Worm (Caenorhabditis elegans) whole organism, late embryonic: Measurements from ENCODE around the gene plc-2.
"Not testable (repeated sequence)": the region's sequence is repeated elsewhere in the genome, so short reads cannot be mapped to it uniquely, and the experiment has no call there.

Experiments
- C08G9.2 ChIP-seq: sonication (generic microtip); optimal IDR thresholded peaks from 2 replicates; lab custom pipeline; 2016; ENCODE audit warnings: mild to moderate bottlenecking, missing genetic modification characterization, moderate library complexity, missing compliant biosample characterization
- C38D4.7 ChIP-seq: fragments of 200-800 bp; sonication (Bioruptor generic); optimal IDR thresholded peaks from 2 replicates; lab custom pipeline; 2018; ENCODE audit warnings: mild to moderate bottlenecking, missing genetic modification characterization, moderate library complexity, missing compliant biosample characterization
- F13H6.1 ChIP-seq: sonication (generic microtip); optimal IDR thresholded peaks from 2 replicates; lab custom pipeline; 2016; ENCODE audit warnings: missing genetic modification characterization, missing compliant biosample characterization
- K02D7.2 ChIP-seq: sonication (generic microtip); optimal IDR thresholded peaks from 2 replicates; lab custom pipeline; 2017; ENCODE audit warnings: mild to moderate bottlenecking, missing genetic modification characterization, missing compliant biosample characterization
- T23F11.4 ChIP-seq: fragments of 200-800 bp; sonication (Bioruptor generic); optimal IDR thresholded peaks from 2 replicates; lab custom pipeline; 2018; ENCODE audit warnings: mild to moderate bottlenecking, missing genetic modification characterization, missing compliant biosample characterization
- Y22D7AL.16 ChIP-seq: sonication (generic microtip); optimal IDR thresholded peaks from 2 replicates; lab custom pipeline; 2016; ENCODE audit warnings: missing genetic modification characterization, missing compliant biosample characterization
- ahr-1 ChIP-seq: sonication (generic microtip); optimal IDR thresholded peaks from 2 replicates; lab custom pipeline; 2016; ENCODE audit warnings: missing genetic modification characterization, missing compliant biosample characterization
- ama-1 ChIP-seq: fragments of 150-350 bp; optimal IDR thresholded peaks from 2 replicates; lab custom pipeline; 2014
- ceh-24 ChIP-seq: sonication (generic microtip); optimal IDR thresholded peaks from 2 replicates; lab custom pipeline; 2016; ENCODE audit warnings: mild to moderate bottlenecking, missing genetic modification characterization, missing compliant biosample characterization
- ceh-30 ChIP-seq: fragments of 150-350 bp; optimal IDR thresholded peaks from 2 replicates; lab custom pipeline; 2014; ENCODE audit warnings: missing biosample characterization, missing genetic modification characterization
- ceh-31 ChIP-seq: sonication (generic microtip); optimal IDR thresholded peaks from 2 replicates; lab custom pipeline; 2016; ENCODE audit warnings: missing genetic modification characterization, missing compliant biosample characterization
- ceh-45 ChIP-seq: fragments of 200-800 bp; sonication (Bioruptor generic); IDR thresholded peaks from 2 replicates; pipeline ENCODE4 v1.3.6; 2022; ENCODE audit warnings: missing genetic modification reagents, missing genetic modification characterization, missing compliant biosample characterization
- dmd-4 ChIP-seq: sonication (generic microtip); optimal IDR thresholded peaks from 2 replicates; lab custom pipeline; 2016; ENCODE audit warnings: borderline replicate concordance, missing genetic modification characterization, missing compliant biosample characterization
- elt-2 ChIP-seq: sonication (generic microtip); optimal IDR thresholded peaks from 2 replicates; lab custom pipeline; 2016; ENCODE audit warnings: missing genetic modification reagents, missing genetic modification characterization, missing compliant biosample characterization
- fax-1 ChIP-seq: sonication (generic microtip); optimal IDR thresholded peaks from 2 replicates; lab custom pipeline; 2016; ENCODE audit warnings: missing genotype, missing genetic modification characterization, missing compliant biosample characterization
- fkh-6 ChIP-seq: sonication (generic microtip); optimal IDR thresholded peaks from 2 replicates; lab custom pipeline; 2016; ENCODE audit warnings: missing genetic modification characterization, missing compliant biosample characterization
- gmeb-2 ChIP-seq: sonication (generic microtip); optimal IDR thresholded peaks from 2 replicates; lab custom pipeline; 2016; ENCODE audit warnings: missing genetic modification characterization, inconsistent platforms, missing compliant biosample characterization
- hlh-13 ChIP-seq: fragments of 200-800 bp; sonication (Bioruptor generic); optimal IDR thresholded peaks from 2 replicates; lab custom pipeline; 2018; ENCODE audit warnings: mild to moderate bottlenecking, missing genetic modification characterization, missing compliant biosample characterization
- hlh-15 ChIP-seq: sonication (generic microtip); optimal IDR thresholded peaks from 2 replicates; lab custom pipeline; 2016; ENCODE audit warnings: missing genetic modification characterization, missing compliant biosample characterization
- hlh-30 ChIP-seq: sonication (generic microtip); optimal IDR thresholded peaks from 2 replicates; lab custom pipeline; 2017; ENCODE audit warnings: antibody characterized with exemption, missing genetic modification characterization, missing compliant biosample characterization; ENCODE audit not compliant: insufficient read depth
- hlh-6 ChIP-seq: sonication (generic microtip); optimal IDR thresholded peaks from 2 replicates; lab custom pipeline; 2016; ENCODE audit warnings: missing genotype, missing genetic modification characterization, missing compliant biosample characterization
- lim-6 ChIP-seq: sonication (generic microtip); optimal IDR thresholded peaks from 2 replicates; lab custom pipeline; 2016; ENCODE audit warnings: missing genetic modification characterization, missing compliant biosample characterization
- nhr-11 ChIP-seq: fragments of 150-350 bp; optimal IDR thresholded peaks from 2 replicates; lab custom pipeline; 2014; ENCODE audit warnings: missing biosample characterization, missing genetic modification characterization
- npax-4 ChIP-seq: sonication (generic microtip); optimal IDR thresholded peaks from 2 replicates; lab custom pipeline; 2016; ENCODE audit warnings: missing genetic modification characterization, missing compliant biosample characterization
- pha-4 ChIP-seq: fragments of 150-350 bp; optimal IDR thresholded peaks from 2 replicates; lab custom pipeline; 2018; ENCODE audit warnings: missing biosample characterization, missing genetic modification reagents, missing genetic modification characterization
- pros-1 ChIP-seq: fragments of 150-350 bp; optimal IDR thresholded peaks from 2 replicates; lab custom pipeline; 2014; ENCODE audit warnings: missing biosample characterization, missing genetic modification reagents, missing genetic modification characterization
- ref-2 ChIP-seq: sonication (generic microtip); optimal IDR thresholded peaks from 2 replicates; lab custom pipeline; 2016; ENCODE audit warnings: missing genetic modification characterization, missing compliant biosample characterization
- sdc-2 ChIP-seq: sonication (generic microtip); optimal IDR thresholded peaks from 2 replicates; lab custom pipeline; 2016; ENCODE audit warnings: missing genotype, missing genetic modification characterization, missing compliant biosample characterization
- sox-4 ChIP-seq: sonication (generic microtip); optimal IDR thresholded peaks from 2 replicates; lab custom pipeline; 2017; ENCODE audit warnings: mild to moderate bottlenecking, missing genetic modification characterization, inconsistent platforms, missing compliant biosample characterization
- syd-9 ChIP-seq: sonication (generic microtip); optimal IDR thresholded peaks from 2 replicates; lab custom pipeline; 2016; ENCODE audit warnings: mild to moderate bottlenecking, missing genetic modification characterization, moderate library complexity, missing compliant biosample characterization
- unc-3 ChIP-seq, 2 experiments: fragments of 200-800 bp in 1 of 2; sonication (Bioruptor generic) in 1 of 2; sonication (generic microtip) in 1 of 2; conservative IDR thresholded peaks in 1 of 2; optimal IDR thresholded peaks in 1 of 2; 2 replicates each; pipeline versions ENCODE4 v1.3.6 to Lab custom; 2016 to 2022; ENCODE audit warnings: missing compliant biosample characterization in 2 of 2, missing genetic modification characterization in 2 of 2, missing genetic modification reagents in 1 of 2
- zip-5 ChIP-seq: sonication (generic microtip); optimal IDR thresholded peaks from 2 replicates; lab custom pipeline; 2016; ENCODE audit warnings: missing genetic modification characterization, missing compliant biosample characterization

The plc-2 gene

ce11 chrV:15199768-15200167 is 7.4 kb downstream of the plc-2 start, which contains the start of gene Y75B12B.10:
Y75B12B.10 (plus strand) TSS chrV:15200068.
- TF ChIP-seq F13H6.1 (tag; lab: Kevin White, UChicago) (no peak), hlh-15 (tag; lab: Kevin White, UChicago) (no peak), lim-6 (tag; lab: Kevin White, UChicago) (no peak), zip-5 (tag; lab: Kevin White, UChicago) (no peak), pha-4 (tag; lab: Kevin White, UChicago) (no peak), ceh-24 (no peak), T23F11.4 (GFP tag; lab: Kevin White, UChicago) (no peak), Y22D7AL.16 (no peak), hlh-30 (tag; lab: Kevin White, UChicago) (no peak), unc-3 (GFP tag; conservative IDR thresholded peaks at IDR 0.05; lab: Robert Waterston, UW) (no peak), unc-3 (tag; optimal IDR thresholded peaks at IDR 0.05; lab: Kevin White, UChicago) (no peak), fax-1 (tag; lab: Kevin White, UChicago) (no peak), sox-4 (tag; lab: Kevin White, UChicago) (no peak), ceh-31 (tag; lab: Kevin White, UChicago) (no peak), hlh-13 (GFP tag; lab: Kevin White, UChicago) (no peak), K02D7.2 (no peak), C08G9.2 (tag; lab: Kevin White, UChicago) (no peak), hlh-6 (tag; lab: Kevin White, UChicago) (no peak), nhr-11 (tag; lab: Kevin White, UChicago) (no peak), dmd-4 (tag; lab: Kevin White, UChicago) (no peak)

ce11 chrV:15207681-15208080 is 15.3 kb downstream of the plc-2 start, which contains the start of gene C41G6.12:
C41G6.12 (minus strand) TSS chrV:15207781.
- not testable (repeated sequence) for TF ChIP-seq hlh-13 (GFP tag; lab: Kevin White, UChicago); ceh-31 (tag; lab: Kevin White, UChicago); ahr-1 (tag; lab: Kevin White, UChicago)

- not testable (repeated sequence) for TF ChIP-seq ceh-24; C38D4.7 (GFP tag; lab: Kevin White, UChicago); ceh-45 (GFP tag; lab: Robert Waterston, UW)
These were observed 19.5 kb downstream of the plc-2 start, which contains the start of gene sri-24 for ce11 chrV:15211869-15212268. sri-24 (plus strand) TSS chrV:15212169.

ce11 chrV:15215175-15215574 is 22.8 kb downstream of the plc-2 start, which contains the start of gene sri-26:
sri-26 (plus strand) TSS chrV:15215475.
- not testable (repeated sequence) for TF ChIP-seq gmeb-2 (tag; lab: Kevin White, UChicago); ama-1 (lab: Kevin White, UChicago); npax-4 (tag; lab: Kevin White, UChicago)

ce11 chrV:15216705-15217104 is 24.3 kb downstream of the plc-2 start, which contains the start of gene sri-25:
sri-25 (plus strand) TSS chrV:15217005.
- TF ChIP-seq K02D7.2 (no peak), syd-9 (tag; lab: Kevin White, UChicago) (no peak), F13H6.1 (tag; lab: Kevin White, UChicago) (no peak), ama-1 (lab: Kevin White, UChicago) (no peak), T23F11.4 (GFP tag; lab: Kevin White, UChicago) (no peak), Y22D7AL.16 (no peak), hlh-13 (GFP tag; lab: Kevin White, UChicago) (no peak), ref-2 (no peak), pros-1 (tag; lab: Kevin White, UChicago) (no peak), npax-4 (tag; lab: Kevin White, UChicago) (no peak), elt-2 (tag; lab: Kevin White, UChicago) (no peak), ceh-31 (tag; lab: Kevin White, UChicago) (no peak), ceh-45 (GFP tag; lab: Robert Waterston, UW) (no peak), sdc-2 (tag; lab: Kevin White, UChicago) (no peak), ceh-30 (no peak), fkh-6 (tag; lab: Kevin White, UChicago) (no peak)
- TF ChIP-seq, all 69 proteins: peak for 0
